Fruit fly (Drosophila melanogaster) whole organism, embryonic: Measurements from ENCODE around the gene CG7650.

Experiments used
- Atf-2 ChIP-seq: fragments of 200-800 bp; sonication (Bioruptor generic); optimal IDR thresholded peaks from 2 replicates; lab custom pipeline; 2016; ENCODE audit warnings: missing biosample characterization, missing genetic modification characterization
- BEAF-32 ChIP-seq: fragments of 200-800 bp; sonication (Bioruptor generic); optimal IDR thresholded peaks from 3 replicates; lab custom pipeline; 2017; ENCODE audit warnings: missing biosample characterization, missing genetic modification characterization, mild to moderate bottlenecking, moderate library complexity, missing genetic modification reagents
- C15 ChIP-seq: fragments of 200-800 bp; sonication (Bioruptor generic); IDR thresholded peaks from 3 replicates; pipeline ENCODE4 v1.3.6; 2022; ENCODE audit warnings: missing biosample characterization, missing genetic modification characterization
- CG1024 ChIP-seq: fragments of 200-800 bp; sonication (Bioruptor generic); IDR thresholded peaks from 2 replicates; pipeline ENCODE4 v1.3.6; 2022; ENCODE audit warnings: missing biosample characterization, missing genetic modification characterization
- CG10321 ChIP-seq: fragments of 200-800 bp; sonication (Bioruptor generic); IDR thresholded peaks from 2 replicates; pipeline ENCODE4 v1.3.6; 2022; ENCODE audit warnings: missing biosample characterization, missing genetic modification characterization
- CG11398 ChIP-seq: fragments of 200-800 bp; sonication (Bioruptor generic); optimal IDR thresholded peaks from 2 replicates; lab custom pipeline; 2016; ENCODE audit warnings: missing biosample characterization, missing genetic modification characterization
- CG12391 ChIP-seq: fragments of 200-800 bp; sonication (Bioruptor generic); optimal IDR thresholded peaks from 3 replicates; lab custom pipeline; 2018; ENCODE audit warnings: missing biosample characterization, mild to moderate bottlenecking, missing genetic modification characterization, moderate library complexity
- CG17385 ChIP-seq: fragments of 200-800 bp; sonication (Bioruptor generic); optimal IDR thresholded peaks from 3 replicates; lab custom pipeline; 2018; ENCODE audit warnings: missing biosample characterization, mild to moderate bottlenecking, missing genetic modification characterization
- CG18599 ChIP-seq: fragments of 200-800 bp; sonication (Bioruptor generic); optimal IDR thresholded peaks from 3 replicates; lab custom pipeline; 2017; ENCODE audit warnings: missing biosample characterization, missing genetic modification characterization, mild to moderate bottlenecking, moderate library complexity, missing genetic modification reagents
- CG18619 ChIP-seq: fragments of 200-800 bp; sonication (Bioruptor generic); optimal IDR thresholded peaks from 3 replicates; lab custom pipeline; 2017; ENCODE audit warnings: missing biosample characterization, mild to moderate bottlenecking, missing genetic modification characterization
- CG2116 ChIP-seq: fragments of 200-800 bp; sonication (Bioruptor generic); optimal IDR thresholded peaks from 3 replicates; lab custom pipeline; 2018; ENCODE audit warnings: missing biosample characterization, mild to moderate bottlenecking, missing genetic modification characterization
- CG30431 ChIP-seq: fragments of 200-800 bp; sonication (Bioruptor generic); optimal IDR thresholded peaks from 2 replicates; lab custom pipeline; 2017; ENCODE audit warnings: missing biosample characterization, missing genetic modification characterization
- CG31388 ChIP-seq: fragments of 200-800 bp; sonication (Bioruptor generic); optimal IDR thresholded peaks from 2 replicates; lab custom pipeline; 2016; ENCODE audit warnings: missing biosample characterization, missing genetic modification characterization
- CG3163 ChIP-seq: fragments of 200-800 bp; sonication (Bioruptor generic); optimal IDR thresholded peaks from 3 replicates; lab custom pipeline; 2016; ENCODE audit warnings: missing biosample characterization, missing genetic modification characterization
- CG7357 ChIP-seq: fragments of 200-800 bp; sonication (Bioruptor generic); IDR thresholded peaks from 3 replicates; pipeline ENCODE4 v1.3.6; 2022; ENCODE audit warnings: missing biosample characterization, missing genetic modification characterization
- CG7372 ChIP-seq: fragments of 200-800 bp; sonication (Bioruptor generic); IDR thresholded peaks from 2 replicates; pipeline ENCODE4 v1.3.6; 2022; ENCODE audit warnings: missing biosample characterization, missing genetic modification characterization
- CG7839 ChIP-seq: fragments of 200-800 bp; sonication (Bioruptor generic); optimal IDR thresholded peaks from 3 replicates; lab custom pipeline; 2018; ENCODE audit warnings: missing biosample characterization, mild to moderate bottlenecking, missing genetic modification characterization, moderate library complexity
- Deaf1 ChIP-seq: fragments of 200-800 bp; optimal IDR thresholded peaks from 3 replicates; lab custom pipeline; 2019; ENCODE audit warnings: missing biosample characterization, mild to moderate bottlenecking, missing genetic modification characterization, moderate library complexity
- Eip74EF ChIP-seq, 2 experiments: fragments of 200-800 bp in 1 of 2; fragments of >200 bp in 1 of 2; sonication (Bioruptor generic) in 1 of 2; optimal IDR thresholded peaks; 2 replicates each; lab custom pipeline; 2017 to 2019; ENCODE audit warnings: missing biosample characterization in 2 of 2, missing genetic modification characterization in 2 of 2, mild to moderate bottlenecking in 1 of 2, moderate library complexity in 1 of 2
- Ets65A ChIP-seq: fragments of 200-800 bp; sonication (Bioruptor generic); peaks from one replicate; lab custom pipeline; 2016; ENCODE audit warnings: missing biosample characterization, missing genetic modification characterization
- Ets97D ChIP-seq: fragments of 200-800 bp; sonication (Bioruptor generic); optimal IDR thresholded peaks from 3 replicates; lab custom pipeline; 2016; ENCODE audit warnings: missing biosample characterization, missing genetic modification characterization
- Lhr ChIP-seq: fragments of 200-800 bp; sonication (Bioruptor generic); optimal IDR thresholded peaks from 3 replicates; lab custom pipeline; 2017; ENCODE audit warnings: mild to moderate bottlenecking, missing biosample characterization, missing genetic modification reagents, missing genetic modification characterization
- Mrtf ChIP-seq: fragments of 200-800 bp; sonication (Bioruptor generic); IDR thresholded peaks from 3 replicates; pipeline ENCODE4 v1.3.6; 2022; ENCODE audit warnings: missing biosample characterization, missing genetic modification characterization
- NC2β ChIP-seq: fragments of 200-800 bp; sonication (Bioruptor generic); optimal IDR thresholded peaks from 2 replicates; lab custom pipeline; 2016; ENCODE audit warnings: missing biosample characterization, missing genetic modification characterization
- Nf-YB ChIP-seq: fragments of 200-800 bp; sonication (Bioruptor generic); optimal IDR thresholded peaks from 3 replicates; lab custom pipeline; 2019; ENCODE audit warnings: missing biosample characterization, mild to moderate bottlenecking, missing genetic modification characterization, moderate library complexity
- Nf-YC ChIP-seq: fragments of 200-800 bp; optimal IDR thresholded peaks from 3 replicates; lab custom pipeline; 2019; ENCODE audit warnings: missing biosample characterization, mild to moderate bottlenecking, missing genetic modification characterization, moderate library complexity
- Poxn ChIP-seq: fragments of 200-800 bp; sonication (Bioruptor generic); IDR thresholded peaks from 2 replicates; pipeline ENCODE4 v1.3.6; 2022; ENCODE audit warnings: missing biosample characterization, missing genetic modification characterization
- Trl ChIP-seq, 3 experiments: fragments of >200 bp in 2 of 3; fragments of 200-800 bp in 1 of 3; sonication (Bioruptor generic) in 1 of 3; optimal IDR thresholded peaks; 2 replicates in 1 of 3; 3 replicates in 2 of 3; lab custom pipeline; 2016 to 2017; ENCODE audit warnings: missing biosample characterization in 1 of 3, missing genetic modification characterization in 1 of 3
- ab ChIP-seq: fragments of 200-800 bp; sonication (Bioruptor generic); optimal IDR thresholded peaks from 2 replicates; lab custom pipeline; 2016; ENCODE audit warnings: missing biosample characterization, missing genetic modification characterization
- bab2 ChIP-seq: fragments of 200-800 bp; sonication (Bioruptor generic); optimal IDR thresholded peaks from 2 replicates; lab custom pipeline; 2016; ENCODE audit warnings: missing biosample characterization, missing genetic modification characterization
- bsh ChIP-seq, 2 experiments: fragments of 200-800 bp; sonication (Bioruptor generic); optimal IDR thresholded peaks; 2 replicates each; lab custom pipeline; 2017 to 2018; ENCODE audit warnings: mild to moderate bottlenecking in 2 of 2, missing biosample characterization in 2 of 2, missing genetic modification characterization in 2 of 2, moderate library complexity in 1 of 2
- chinmo ChIP-seq: fragments of 200-800 bp; sonication (Bioruptor generic); IDR thresholded peaks from 4 replicates; pipeline ENCODE4 v1.3.6; 2022; ENCODE audit warnings: missing biosample characterization, missing genetic modification characterization; ENCODE audit not compliant: partially characterized antibody
- chm ChIP-seq: fragments of 200-800 bp; sonication (Bioruptor generic); IDR thresholded peaks from 2 replicates; pipeline ENCODE4 v1.3.6; 2022; ENCODE audit warnings: missing biosample characterization, missing genetic modification characterization
- da ChIP-seq: fragments of 200-800 bp; sonication (Bioruptor generic); optimal IDR thresholded peaks from 2 replicates; lab custom pipeline; 2016; ENCODE audit warnings: missing biosample characterization, missing genetic modification characterization
- gem ChIP-seq: fragments of 200-800 bp; sonication (Bioruptor generic); optimal IDR thresholded peaks from 2 replicates; lab custom pipeline; 2019; ENCODE audit warnings: missing biosample characterization, mild to moderate bottlenecking, missing genetic modification characterization, moderate library complexity
- ken ChIP-seq: fragments of 200-800 bp; sonication (Bioruptor generic); IDR thresholded peaks from 3 replicates; pipeline ENCODE4 v1.3.6; 2022; ENCODE audit warnings: missing biosample characterization, missing genetic modification characterization
- nerfin-2 ChIP-seq: fragments of 200-800 bp; sonication (Bioruptor generic); IDR thresholded peaks from 2 replicates; pipeline ENCODE4 v1.3.6; 2022; ENCODE audit warnings: missing biosample characterization, missing genetic modification characterization; ENCODE audit not compliant: partially characterized antibody
- odd ChIP-seq: fragments of 200-800 bp; sonication (Bioruptor generic); optimal IDR thresholded peaks from 2 replicates; lab custom pipeline; 2017; ENCODE audit warnings: missing biosample characterization, mild to moderate bottlenecking, missing genetic modification characterization
- repo ChIP-seq: fragments of 200-800 bp; sonication (Bioruptor generic); optimal IDR thresholded peaks from 2 replicates; lab custom pipeline; 2016; ENCODE audit warnings: missing biosample characterization, missing genetic modification characterization
- rib ChIP-seq: fragments of 200-800 bp; sonication (Bioruptor generic); IDR thresholded peaks from 2 replicates; pipeline ENCODE4 v1.3.6; 2022; ENCODE audit warnings: missing biosample characterization, missing genetic modification characterization
- seq ChIP-seq: fragments of 200-800 bp; sonication (Bioruptor generic); IDR thresholded peaks from 2 replicates; pipeline ENCODE4 v1.3.6; 2022; ENCODE audit warnings: missing biosample characterization, missing genetic modification characterization
- sna ChIP-seq: fragments of 200-800 bp; sonication (Bioruptor generic); IDR thresholded peaks from 2 replicates; pipeline ENCODE4 v1.3.6; 2022; ENCODE audit warnings: missing biosample characterization, missing genetic modification characterization; ENCODE audit not compliant: partially characterized antibody
- sug ChIP-seq: fragments of 200-800 bp; optimal IDR thresholded peaks from 2 replicates; lab custom pipeline; 2019; ENCODE audit warnings: missing biosample characterization, mild to moderate bottlenecking, missing genetic modification characterization, moderate library complexity
- ttk ChIP-seq: fragments of 200-800 bp; sonication (Bioruptor generic); IDR thresholded peaks from 2 replicates; pipeline ENCODE4 v2.1.2; 2022; ENCODE audit warnings: missing biosample characterization, missing genetic modification characterization
- tx ChIP-seq: fragments of 200-800 bp; sonication (Bioruptor generic); optimal IDR thresholded peaks from 2 replicates; lab custom pipeline; 2016; ENCODE audit warnings: missing biosample characterization, missing genetic modification characterization
- unpg ChIP-seq: fragments of 200-800 bp; sonication (Bioruptor generic); optimal IDR thresholded peaks from 3 replicates; lab custom pipeline; 2018; ENCODE audit warnings: missing biosample characterization, mild to moderate bottlenecking, missing genetic modification characterization, moderate library complexity
- vfl ChIP-seq: fragments of 200-800 bp; sonication (Bioruptor generic); optimal IDR thresholded peaks from 2 replicates; lab custom pipeline; 2016; ENCODE audit warnings: missing biosample characterization, missing genetic modification characterization
- wek ChIP-seq: fragments of 200-800 bp; sonication (Bioruptor generic); optimal IDR thresholded peaks from 3 replicates; lab custom pipeline; 2018; ENCODE audit warnings: missing biosample characterization, mild to moderate bottlenecking, missing genetic modification characterization, moderate library complexity
- wor ChIP-seq: fragments of 200-800 bp; sonication (Bioruptor generic); IDR thresholded peaks from 2 replicates; pipeline ENCODE4 v1.3.6; 2022; ENCODE audit warnings: missing biosample characterization, missing genetic modification characterization

Gene CG7650

dm6 chr3L:15588514-15589138, 21.6 kb downstream of the CG7650 start, which contains the start of gene RhoGAP71E (continued):
- TF ChIP-seq chm, result peak; percentile 89
- no peak for TF ChIP-seq da
- peak; percentile 64; the same call in 2 of the 4 replicates for TF ChIP-seq chinmo
- 0 out of 2 replicates have a peak, but pooled peaks have one; percentile 8 for TF ChIP-seq CG10321 (GFP tag; lab: Robert Waterston, UW)
- peak; percentile 41 for TF ChIP-seq CG12391
- no peak for TF ChIP-seq ab
- TF ChIP-seq tx, result no peak
- TF ChIP-seq wor (GFP tag; lab: Robert Waterston, UW), result no peak
- TF ChIP-seq Deaf1, result peak; percentile 35
- no peak for TF ChIP-seq seq (GFP tag; lab: Robert Waterston, UW)
- peak; percentile 5 for TF ChIP-seq Ets97D (GFP tag; lab: Kevin White, UChicago)
- peak; percentile 1 for TF ChIP-seq CG18619 (GFP tag; lab: Kevin White, UChicago)
- peak; percentile 13 to 35 for TF ChIP-seq bsh (GFP tag; optimal IDR thresholded peaks at IDR 0.05; lab: Kevin White, UChicago)
- peak; percentile 27 for TF ChIP-seq NC2β (GFP tag; lab: Kevin White, UChicago)
- peak; percentile 57 for TF ChIP-seq sug (tag; lab: Kevin White, UChicago)
- peak; percentile 34 for TF ChIP-seq Lhr (GFP tag; lab: Kevin White, UChicago)
- peak; percentile 73 for TF ChIP-seq CG18599 (GFP tag; lab: Kevin White, UChicago)
- TF ChIP-seq nerfin-2 (GFP tag; lab: Robert Waterston, UW), result 0 out of 2 replicates have a peak, but pooled peaks have one; percentile 35
- no peak for TF ChIP-seq CG30431 (GFP tag; lab: Kevin White, UChicago)
- peak; percentile 57 for TF ChIP-seq Nf-YC (tag; lab: Kevin White, UChicago)
- TF ChIP-seq Nf-YB, result peak; percentile 21
- TF ChIP-seq repo (GFP tag; lab: Kevin White, UChicago), result peak; percentile 28
- TF ChIP-seq Poxn (GFP tag; lab: Robert Waterston, UW), result no peak
- peak in 1 of 2 experiments; percentile 34 for TF ChIP-seq Eip74EF (GFP tag; optimal IDR thresholded peaks at IDR 0.05; lab: Kevin White, UChicago)
- no peak for TF ChIP-seq bab2
- no peak for TF ChIP-seq sna (GFP tag; lab: Robert Waterston, UW)
- TF ChIP-seq CG3163 (GFP tag; lab: Kevin White, UChicago), result peak; percentile 38
- TF ChIP-seq unpg, result peak; percentile 29
- TF ChIP-seq CG7372 (GFP tag; lab: Robert Waterston, UW), result peak; percentile 65
- no peak for TF ChIP-seq Trl (optimal IDR thresholded peaks at IDR 0.05; lab: Kevin White, UChicago)
- peak; percentile 10 for TF ChIP-seq Trl (GFP tag; optimal IDR thresholded peaks at IDR 0.05; lab: Kevin White, UChicago)
- 0 out of 3 replicates have a peak, but pooled peaks have one; percentile 50 for TF ChIP-seq Mrtf
- peak; percentile 6 for TF ChIP-seq CG11398
- TF ChIP-seq odd, result peak; percentile 48
- no peak for TF ChIP-seq C15 (GFP tag; lab: Robert Waterston, UW)
- TF ChIP-seq BEAF-32 (GFP tag; lab: Kevin White, UChicago), result peak; percentile 17
- TF ChIP-seq vfl (GFP tag; lab: Kevin White, UChicago), result no peak
- TF ChIP-seq CG7839, result peak; percentile 44
- peak; percentile 27 for TF ChIP-seq Ets65A (GFP tag; lab: Kevin White, UChicago)
- TF ChIP-seq ken, result no peak
- no peak for TF ChIP-seq ttk (GFP tag; lab: Robert Waterston, UW)
- peak; percentile 40 for TF ChIP-seq CG17385 (GFP tag; lab: Kevin White, UChicago)
- TF ChIP-seq CG2116, result no peak
- peak; percentile 97 for TF ChIP-seq wek (GFP tag; lab: Kevin White, UChicago)
- no peak for TF ChIP-seq Atf-2 (GFP tag; lab: Kevin White, UChicago)
- no peak for TF ChIP-seq CG7357 (GFP tag; lab: Robert Waterston, UW)
- peak; percentile 41 for TF ChIP-seq gem (tag; lab: Kevin White, UChicago)
- 0 out of 2 replicates have a peak, but pooled peaks have one; percentile 35 for TF ChIP-seq CG1024
- peak; percentile 54 for TF ChIP-seq rib (GFP tag; lab: Robert Waterston, UW)
- TF ChIP-seq CG31388 (GFP tag; lab: Kevin White, UChicago), result no peak
